Fruit fly (Drosophila melanogaster) Kc167 (cell line): Measurements from ENCODE around the gene B9d2.

ENCODE experiments used
- Myc ChIP-seq: fragments of >200 bp; optimal IDR thresholded peaks from 2 replicates; lab custom pipeline; 2017; ENCODE audit warnings: missing external identifiers
- Sin3A ChIP-seq: fragments of >200 bp; optimal IDR thresholded peaks from 2 replicates; lab custom pipeline; 2018; ENCODE audit warnings: missing external identifiers
- h ChIP-seq: fragments of >200 bp; optimal IDR thresholded peaks from 3 replicates; lab custom pipeline; 2018; ENCODE audit warnings: missing external identifiers
- insv ChIP-seq: fragments of >200 bp; optimal IDR thresholded peaks from 3 replicates; lab custom pipeline; 2018; ENCODE audit warnings: missing external identifiers
- psq ChIP-seq: fragments of >200 bp; optimal IDR thresholded peaks from 2 replicates; lab custom pipeline; 2017; ENCODE audit warnings: missing external identifiers
- ttk ChIP-seq: sonication (Bioruptor generic); optimal IDR thresholded peaks from 2 replicates; lab custom pipeline; 2017; ENCODE audit warnings: missing external identifiers

B9d2 gene

DNA sequence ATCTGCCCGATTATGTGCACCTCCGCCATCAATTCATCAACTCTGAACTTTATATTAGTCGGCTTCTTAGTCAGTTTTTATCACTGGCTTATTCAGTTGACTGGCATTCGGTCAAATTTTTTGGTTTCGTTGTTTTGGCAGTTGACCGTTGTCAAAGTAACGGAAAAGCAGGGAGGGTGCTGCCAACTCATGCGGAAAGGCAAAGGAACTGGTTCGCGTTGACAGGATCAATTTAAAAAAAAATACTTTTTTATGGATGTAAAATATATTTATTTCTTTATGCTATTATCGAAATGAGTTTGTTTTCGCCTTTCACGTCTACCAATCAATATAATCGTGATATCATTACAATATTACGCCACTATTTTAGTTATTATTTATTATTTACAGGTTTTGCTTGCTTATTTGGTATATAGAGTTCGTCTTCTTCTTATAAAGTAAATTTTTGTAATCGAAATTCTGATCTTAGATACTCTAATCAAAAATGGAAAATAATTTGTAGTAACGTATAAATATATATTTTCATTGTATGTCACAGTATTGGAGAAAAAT, at the start of gene B9d2, which contains the start of the genes tctn and CG9222:
Gene B9d2, minus strand, starts transcription at position 130 of the 552 bp plus-strand sequence.
Gene tctn, minus strand, starts transcription at position 130 of the 552 bp plus-strand sequence.
Gene CG9222, plus strand, starts transcription at position 502 of the 552 bp plus-strand sequence.
- no peak for TF ChIP-seq Myc (lab: Kevin White, UChicago)
- TF ChIP-seq h (lab: Kevin White, UChicago), result no peak
- TF ChIP-seq Sin3A, result no peak
- no peak for TF ChIP-seq ttk (lab: Kevin White, UChicago)
- TF ChIP-seq psq (lab: Kevin White, UChicago), result no peak
- no peak for TF ChIP-seq insv

DNA sequence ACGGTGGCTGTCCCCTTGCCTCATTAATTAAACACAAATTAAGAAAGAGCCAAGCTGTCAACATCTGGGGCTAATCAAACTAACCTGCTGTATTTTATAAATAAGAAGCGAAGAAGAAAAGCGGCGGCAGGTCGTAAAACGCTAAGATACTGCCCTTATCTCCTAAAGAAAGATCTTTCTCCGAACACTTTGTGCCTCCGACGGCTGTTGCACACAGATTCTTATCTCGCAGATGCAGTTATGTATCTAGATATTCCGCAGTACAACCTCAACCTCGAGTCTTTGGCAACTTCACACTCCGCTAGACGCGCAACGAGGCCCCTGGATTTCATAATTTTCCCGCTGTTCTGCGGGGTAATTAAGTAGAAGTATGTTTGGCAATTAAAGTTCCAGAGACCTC, 49.5 kb upstream of the B9d2 start:
- TF ChIP-seq ttk (lab: Kevin White, UChicago) (no peak), Myc (lab: Kevin White, UChicago) (no peak), psq (lab: Kevin White, UChicago) (no peak), Sin3A (no peak), h (lab: Kevin White, UChicago) (no peak), insv (no peak)

DNA sequence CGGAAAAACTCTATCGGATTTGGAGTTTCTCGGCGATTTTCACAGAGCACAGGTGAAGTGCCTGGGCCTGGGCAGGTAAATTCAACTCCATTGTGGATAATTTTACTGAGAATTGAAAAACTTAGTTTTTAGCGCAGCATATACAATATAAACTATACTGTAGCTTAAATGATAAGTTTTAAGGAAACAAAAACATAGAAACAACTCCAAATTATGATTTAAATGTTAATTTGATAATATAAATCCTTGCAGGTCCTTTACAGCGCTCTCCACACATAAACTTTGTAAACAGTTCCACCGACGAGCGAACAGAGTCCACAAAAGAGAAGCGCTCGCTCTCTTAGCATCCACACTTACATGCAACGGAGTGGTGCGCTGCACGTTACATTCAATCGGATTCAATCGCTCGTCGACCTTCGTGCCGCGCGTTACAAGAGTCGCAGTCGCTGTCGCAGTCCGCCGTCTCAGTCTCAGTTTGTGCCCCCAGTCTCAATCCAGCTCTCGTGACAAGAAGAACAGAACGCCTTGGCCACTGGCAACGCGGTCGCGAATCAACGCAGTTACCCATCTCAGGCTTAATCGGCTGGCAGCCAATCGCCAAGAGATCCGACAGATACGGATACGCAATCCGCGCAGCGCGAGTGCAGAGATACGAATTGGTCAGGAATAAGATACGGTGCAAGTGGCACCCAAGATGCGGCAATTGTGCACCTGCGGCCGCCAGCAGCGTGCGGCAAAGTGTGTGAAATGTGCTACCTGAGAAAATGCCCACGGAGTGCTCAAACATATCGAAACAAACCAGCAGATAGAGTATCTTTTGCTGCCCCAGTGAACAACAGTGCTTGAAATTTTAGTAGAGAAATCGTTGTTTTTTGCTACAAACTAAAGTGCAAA, 48.5 kb upstream of the B9d2 start, which contains the start of gene smal:
Gene smal, plus strand, starts transcription at position 394 of the 894 bp plus-strand sequence.
- TF ChIP-seq h (lab: Kevin White, UChicago) (no peak), ttk (lab: Kevin White, UChicago) (no peak), insv (no peak), Myc (lab: Kevin White, UChicago) (no peak), psq (lab: Kevin White, UChicago) (no peak), Sin3A (no peak)

DNA sequence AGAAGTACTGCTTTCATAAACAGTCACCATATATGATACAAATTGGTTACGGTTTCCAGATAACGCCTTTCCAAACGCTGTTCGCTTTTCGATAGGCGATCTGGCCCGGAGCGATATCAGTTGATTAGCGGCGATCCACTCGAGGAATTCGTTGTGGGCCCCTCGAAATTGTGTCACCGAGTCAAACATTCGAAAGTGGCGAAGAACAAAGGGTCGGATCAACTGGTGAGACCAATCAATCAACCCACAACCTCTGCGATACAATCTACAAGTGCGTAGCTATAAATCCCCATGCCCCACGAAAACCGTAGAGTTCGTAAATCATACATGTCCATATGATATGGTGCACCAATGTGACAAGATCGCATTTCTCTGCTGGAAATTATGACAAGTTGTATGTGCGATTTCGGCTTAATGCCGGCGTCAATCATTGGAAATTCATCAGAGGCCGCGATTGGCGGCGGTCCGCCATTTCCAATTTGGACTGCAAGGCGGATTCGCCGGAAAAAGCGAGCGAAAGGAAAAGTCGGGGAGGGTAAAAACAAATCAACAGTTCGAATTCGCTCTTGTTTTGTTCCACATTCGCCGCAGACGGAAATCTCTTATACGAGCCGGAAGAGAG, 47.8 kb upstream of the B9d2 start:
- TF ChIP-seq ttk (lab: Kevin White, UChicago), result no peak
- no peak for TF ChIP-seq h (lab: Kevin White, UChicago)
- TF ChIP-seq Myc (lab: Kevin White, UChicago), result no peak
- TF ChIP-seq psq (lab: Kevin White, UChicago), result no peak
- no peak for TF ChIP-seq Sin3A
- no peak for TF ChIP-seq insv

DNA sequence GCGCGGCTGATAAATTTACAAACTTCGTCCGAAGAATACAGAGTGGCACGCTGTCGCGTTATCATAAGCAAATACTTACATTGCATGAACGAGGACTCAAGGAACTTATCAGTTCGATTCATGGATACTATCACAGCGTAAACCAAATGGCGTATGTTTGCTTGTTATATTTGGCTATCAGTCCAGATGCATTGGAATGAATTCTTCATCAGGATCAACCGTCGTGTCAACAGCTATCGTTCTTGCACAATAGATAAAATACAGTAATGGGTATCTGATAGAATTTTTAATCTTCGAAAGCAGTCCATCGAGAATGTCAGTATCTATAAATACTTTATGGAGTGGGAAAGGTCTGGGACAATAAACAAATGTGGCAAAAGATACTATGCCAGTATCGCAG, 46.7 kb upstream of the B9d2 start:
- TF ChIP-seq ttk (lab: Kevin White, UChicago), result no peak
- TF ChIP-seq psq (lab: Kevin White, UChicago), result no peak
- TF ChIP-seq Myc (lab: Kevin White, UChicago), result no peak
- no peak for TF ChIP-seq Sin3A
- no peak for TF ChIP-seq h (lab: Kevin White, UChicago)
- no peak for TF ChIP-seq insv

DNA sequence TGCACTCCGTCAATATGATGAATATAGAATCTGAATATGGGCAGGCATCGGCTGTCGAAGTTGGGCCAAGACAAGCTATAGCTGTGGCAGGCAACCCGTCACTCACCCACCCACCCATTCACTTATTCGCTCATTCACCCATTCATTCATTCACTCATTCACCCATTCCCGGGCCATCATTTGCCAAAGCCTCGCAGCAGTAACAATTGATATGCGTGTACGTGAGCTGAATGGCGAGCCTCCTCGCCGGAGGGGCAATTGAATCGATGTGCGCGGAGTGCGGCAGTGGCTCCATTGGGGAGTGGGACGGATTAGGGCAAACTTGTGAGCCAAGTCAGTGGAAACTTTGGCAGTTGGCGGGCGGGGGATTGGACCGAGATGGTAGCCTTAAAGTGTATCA, 46.0 kb upstream of the B9d2 start:
- TF ChIP-seq insv, result no peak
- TF ChIP-seq h (lab: Kevin White, UChicago), result no peak
- TF ChIP-seq ttk (lab: Kevin White, UChicago), result no peak
- no peak for TF ChIP-seq Sin3A
- no peak for TF ChIP-seq psq (lab: Kevin White, UChicago)
- no peak for TF ChIP-seq Myc (lab: Kevin White, UChicago)

DNA sequence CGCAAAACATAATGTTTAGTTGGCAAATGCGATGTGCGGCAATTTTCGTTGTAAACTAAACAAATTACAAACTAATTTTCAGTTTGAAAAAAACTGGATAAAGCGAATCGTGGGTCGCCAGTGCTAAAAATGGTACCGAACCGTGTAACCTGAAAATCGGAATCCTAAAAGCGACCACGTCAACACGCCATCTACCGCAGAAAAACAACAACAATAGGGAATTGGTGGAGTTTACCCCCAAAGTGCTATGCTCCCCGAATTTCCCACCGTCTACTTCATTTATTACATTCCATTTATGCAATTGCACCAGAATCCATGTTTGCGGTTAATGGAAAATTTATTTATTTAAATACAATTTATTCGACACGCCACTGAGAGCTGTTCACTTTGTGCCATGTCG, 42.5 kb upstream of the B9d2 start:
- TF ChIP-seq psq (lab: Kevin White, UChicago) (no peak), Myc (lab: Kevin White, UChicago) (no peak), insv (no peak), h (lab: Kevin White, UChicago) (no peak), ttk (lab: Kevin White, UChicago) (no peak), Sin3A (no peak)

DNA sequence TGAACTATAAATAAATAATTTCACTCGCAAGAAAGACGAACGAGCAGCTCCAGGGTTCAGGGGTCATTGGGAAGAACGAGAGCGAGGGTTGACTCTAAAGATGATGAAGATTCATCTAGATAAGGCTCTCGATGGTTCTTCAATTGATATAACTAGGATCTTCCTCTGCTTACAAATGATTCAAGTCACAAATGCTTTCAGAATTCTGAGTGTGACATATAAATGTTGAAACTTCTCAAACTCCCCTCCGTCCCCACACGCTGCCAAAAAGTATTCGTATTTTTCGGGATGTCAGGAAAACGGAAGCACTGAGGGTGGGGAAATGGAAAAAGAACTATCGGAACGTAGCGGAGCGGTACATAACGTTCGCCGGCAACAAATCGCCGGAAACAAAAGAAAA, 40.7 kb upstream of the B9d2 start:
- TF ChIP-seq h (lab: Kevin White, UChicago), result no peak
- TF ChIP-seq Sin3A, result no peak
- no peak for TF ChIP-seq ttk (lab: Kevin White, UChicago)
- TF ChIP-seq Myc (lab: Kevin White, UChicago), result no peak
- TF ChIP-seq insv, result no peak
- TF ChIP-seq psq (lab: Kevin White, UChicago), result no peak

DNA sequence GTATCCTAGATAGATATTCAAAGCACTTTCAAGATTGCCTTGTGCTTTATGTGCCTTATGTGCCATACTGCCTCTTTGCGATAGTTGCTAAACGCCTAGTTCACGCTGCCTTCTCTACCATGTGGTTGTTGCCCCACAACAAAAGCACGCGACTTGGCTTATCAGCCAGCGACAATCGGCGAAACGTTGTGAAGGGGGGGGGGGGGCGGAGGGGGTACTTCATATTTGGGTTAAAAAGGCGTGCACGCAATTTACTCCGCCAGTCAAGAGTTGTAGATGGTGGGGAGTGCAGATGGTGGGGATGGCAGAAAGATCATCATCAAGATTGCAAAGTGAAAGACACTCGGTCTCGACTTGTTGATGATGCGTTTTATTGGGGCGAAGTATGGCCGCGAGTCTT, 38.7 kb upstream of the B9d2 start:
- TF ChIP-seq Myc (lab: Kevin White, UChicago) (no peak), ttk (lab: Kevin White, UChicago) (no peak), psq (lab: Kevin White, UChicago) (no peak), insv (no peak), Sin3A (no peak), h (lab: Kevin White, UChicago) (no peak)

DNA sequence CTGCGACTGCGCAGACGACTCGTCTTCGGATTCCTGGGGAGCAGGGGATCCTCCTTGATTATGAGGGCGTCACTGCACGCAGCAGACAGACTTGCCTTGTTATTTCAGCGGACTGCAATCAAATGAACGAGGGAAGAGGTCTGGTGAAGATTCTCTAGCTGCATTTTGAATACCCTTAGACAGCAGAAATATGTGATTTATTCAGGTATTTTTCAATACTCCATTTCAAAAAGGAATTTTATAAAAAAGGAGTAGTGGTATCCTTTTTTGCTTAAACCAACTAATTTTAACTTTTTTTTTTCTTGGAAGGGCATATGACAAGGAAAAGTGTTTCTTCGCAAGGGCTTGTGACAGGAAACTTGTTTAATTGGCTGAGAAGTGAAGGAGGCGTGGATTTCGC, 35.2 kb upstream of the B9d2 start:
- TF ChIP-seq ttk (lab: Kevin White, UChicago) (no peak), insv (no peak), Myc (lab: Kevin White, UChicago) (no peak), psq (lab: Kevin White, UChicago) (no peak), h (lab: Kevin White, UChicago) (no peak), Sin3A (no peak)

DNA sequence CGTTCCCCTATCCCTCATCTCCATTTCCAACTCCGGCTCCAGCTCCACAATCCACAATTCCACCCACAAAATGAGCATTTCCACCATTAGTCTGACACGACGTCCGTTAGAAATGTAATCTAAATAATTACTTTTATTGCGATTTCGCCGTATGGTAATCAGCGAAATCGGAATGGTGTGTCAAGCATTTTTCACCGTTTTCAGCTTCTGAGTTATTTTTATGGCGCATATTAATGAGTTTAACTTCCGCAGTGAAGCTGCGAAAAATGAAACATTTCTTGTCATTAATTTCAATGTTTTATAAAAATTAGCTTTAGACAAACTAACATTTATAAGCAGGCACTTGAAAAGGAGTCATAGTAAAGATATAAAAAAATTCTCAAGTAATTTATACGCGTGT, 29.6 kb upstream of the B9d2 start, which contains the start of gene CG13989:
Gene CG13989, plus strand, starts transcription at position 301 of the 400 bp plus-strand sequence.
- no peak for TF ChIP-seq ttk (lab: Kevin White, UChicago)
- no peak for TF ChIP-seq Sin3A
- no peak for TF ChIP-seq psq (lab: Kevin White, UChicago)
- no peak for TF ChIP-seq h (lab: Kevin White, UChicago)
- TF ChIP-seq insv, result no peak
- no peak for TF ChIP-seq Myc (lab: Kevin White, UChicago)
